Fruit fly (Drosophila melanogaster): ENCODE measurements around the gene CG16790.

dm6 chr3R:9570657-9571056 lies 643 bp upstream of the CG16790 start:
- no peak for TF ChIP-seq Myc (optimal IDR thresholded peaks at IDR 0.05)
- no peak for TF ChIP-seq ttk (optimal IDR thresholded peaks at IDR 0.05)
- no peak for TF ChIP-seq Sin3A (optimal IDR thresholded peaks at IDR 0.05)
- TF ChIP-seq insv (optimal IDR thresholded peaks at IDR 0.05): no peak
- no peak for TF ChIP-seq h (optimal IDR thresholded peaks at IDR 0.05)
- TF ChIP-seq psq (optimal IDR thresholded peaks at IDR 0.05): no peak

Data from Kc167 (cell line).